Worm (Caenorhabditis elegans): ENCODE data around the gene ufl-1.

DNA sequence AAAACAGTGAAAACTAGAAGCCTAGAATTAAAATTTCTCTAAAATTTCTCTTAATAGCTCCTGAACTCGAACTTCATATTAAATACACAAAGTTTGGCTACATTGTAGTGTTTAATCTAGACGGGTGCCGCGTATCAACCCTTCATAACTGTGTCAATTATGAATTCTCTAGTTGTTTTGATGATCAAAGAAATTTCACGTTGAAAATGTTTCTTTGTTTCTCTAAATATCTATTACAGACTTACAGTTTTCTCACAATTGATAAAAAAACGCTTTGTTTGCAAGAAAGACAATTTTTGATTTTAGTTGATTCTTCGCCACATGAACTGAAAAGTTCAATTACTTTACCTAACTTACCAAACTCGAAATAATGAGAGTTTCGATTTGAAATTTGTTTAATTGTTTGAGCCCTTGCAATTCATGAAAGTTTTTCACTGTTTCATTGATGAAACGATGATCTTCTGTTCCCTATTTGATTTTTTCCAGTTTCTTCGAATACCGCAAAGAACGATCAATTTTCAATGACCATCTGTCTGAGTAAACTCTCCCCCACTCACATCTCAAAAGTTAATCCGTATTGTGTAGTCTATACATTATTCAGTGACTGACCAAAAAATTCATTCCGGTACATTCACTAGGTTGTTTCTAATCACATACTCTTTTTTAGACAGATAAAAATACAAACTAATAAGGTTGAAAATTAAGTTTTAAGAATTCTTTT is 10.1 kb upstream of the ufl-1 start:
- no peak for TF ChIP-seq nhr-76 (tag; optimal IDR thresholded peaks at IDR 0.05)
- TF ChIP-seq blmp-1 (tag; optimal IDR thresholded peaks at IDR 0.05) = no peak
- TF ChIP-seq sem-2 (GFP tag; optimal IDR thresholded peaks at IDR 0.05) = no peak
- TF ChIP-seq unc-62 (GFP tag; optimal IDR thresholded peaks at IDR 0.05) = no peak
- TF ChIP-seq ceh-83 (GFP tag; optimal IDR thresholded peaks at IDR 0.05) = no peak
- TF ChIP-seq nhr-12 (tag; optimal IDR thresholded peaks at IDR 0.05) = no peak
- TF ChIP-seq lin-13 (tag; optimal IDR thresholded peaks at IDR 0.05) = no peak
- no peak for TF ChIP-seq lin-32 (GFP tag; optimal IDR thresholded peaks at IDR 0.05)
- no peak for TF ChIP-seq sptf-1 (tag; optimal IDR thresholded peaks at IDR 0.05)
- no peak for TF ChIP-seq ztf-11 (tag; optimal IDR thresholded peaks at IDR 0.05)
- TF ChIP-seq snpc-4 (tag; optimal IDR thresholded peaks at IDR 0.05) = no peak
- no peak for TF ChIP-seq ces-1 (GFP tag; optimal IDR thresholded peaks at IDR 0.05)
- no peak for TF ChIP-seq nhr-237 (tag; optimal IDR thresholded peaks at IDR 0.05)

Measured in whole organism, mixed stage, embryonic.